Worm (Caenorhabditis elegans) whole organism, early embryonic: ENCODE data around the gene tag-275.
A peak's percentile ranks its signal among the peaks of the same experiment; 100 is the strongest.

Experiments
- B0310.2 ChIP-seq: sonication (generic microtip); optimal IDR thresholded peaks from 2 replicates; lab custom pipeline; 2016; ENCODE audit warnings: mild to moderate bottlenecking, missing genetic modification characterization, missing compliant biosample characterization
- F13C5.2 ChIP-seq: sonication (generic microtip); optimal IDR thresholded peaks from 2 replicates; lab custom pipeline; 2017; ENCODE audit warnings: mild to moderate bottlenecking, missing genetic modification characterization, inconsistent platforms, missing compliant biosample characterization
- aly-1 ChIP-seq: sonication (generic microtip); optimal IDR thresholded peaks from 2 replicates; lab custom pipeline; 2016; ENCODE audit warnings: missing genetic modification characterization, missing compliant biosample characterization
- ama-1 ChIP-seq: fragments of 150-350 bp; optimal IDR thresholded peaks from 2 replicates; lab custom pipeline; 2014
- ceh-13 ChIP-seq: fragments of 200-800 bp; sonication (Bioruptor generic); optimal IDR thresholded peaks from 2 replicates; lab custom pipeline; 2018; ENCODE audit warnings: mild to moderate bottlenecking, missing genetic modification characterization, missing compliant biosample characterization
- ceh-36 ChIP-seq: sonication (generic microtip); optimal IDR thresholded peaks from 2 replicates; lab custom pipeline; 2016; ENCODE audit warnings: missing genetic modification characterization, inconsistent platforms, missing compliant biosample characterization
- ets-7 ChIP-seq: sonication (generic microtip); optimal IDR thresholded peaks from 2 replicates; lab custom pipeline; 2016; ENCODE audit warnings: missing genotype, missing genetic modification characterization, missing compliant biosample characterization
- flt-1 ChIP-seq: fragments of 200-800 bp; sonication (Bioruptor generic); IDR thresholded peaks from 2 replicates; pipeline ENCODE4 v1.3.6; 2022; ENCODE audit warnings: missing genetic modification characterization, missing compliant biosample characterization
- hmbx-1 ChIP-seq: sonication (generic microtip); optimal IDR thresholded peaks from 2 replicates; lab custom pipeline; 2016; ENCODE audit warnings: mild to moderate bottlenecking, missing genetic modification characterization, missing compliant biosample characterization
- hmg-4 ChIP-seq: fragments of 200-800 bp; sonication (Bioruptor generic); optimal IDR thresholded peaks from 2 replicates; lab custom pipeline; 2018; ENCODE audit warnings: mild to moderate bottlenecking, missing genetic modification characterization, missing compliant biosample characterization
- hnd-1 ChIP-seq: sonication (generic microtip); optimal IDR thresholded peaks from 2 replicates; lab custom pipeline; 2016; ENCODE audit warnings: missing genetic modification characterization, missing compliant biosample characterization
- pes-1 ChIP-seq: fragments of 200-800 bp; sonication (Bioruptor generic); IDR thresholded peaks from 2 replicates; pipeline ENCODE4 v1.3.6; 2022; ENCODE audit warnings: missing genetic modification reagents, missing genetic modification characterization, missing compliant biosample characterization
- scrt-1 ChIP-seq: fragments of 200-800 bp; sonication (Bioruptor generic); IDR thresholded peaks from 2 replicates; pipeline ENCODE4 v1.3.6; 2022; ENCODE audit warnings: missing genetic modification characterization, missing compliant biosample characterization
- sea-1 ChIP-seq: fragments of 200-800 bp; sonication (Bioruptor generic); conservative IDR thresholded peaks from 2 replicates; pipeline ENCODE4 v1.3.6; 2022; ENCODE audit warnings: missing genetic modification characterization, missing compliant biosample characterization
- tbx-11 ChIP-seq: fragments of 200-800 bp; sonication (Bioruptor generic); IDR thresholded peaks from 2 replicates; pipeline ENCODE4 v1.3.6; 2022; ENCODE audit warnings: missing genetic modification characterization, missing compliant biosample characterization
- tbx-37 ChIP-seq: fragments of 200-800 bp; sonication (Bioruptor generic); conservative IDR thresholded peaks from 2 replicates; pipeline ENCODE4 v1.3.6; 2022; ENCODE audit warnings: missing genetic modification reagents, missing genetic modification characterization, missing compliant biosample characterization
- tra-4 ChIP-seq: sonication (generic microtip); optimal IDR thresholded peaks from 2 replicates; lab custom pipeline; 2017; ENCODE audit warnings: missing genetic modification characterization, missing compliant biosample characterization

tag-275 gene

ce11 chrX:6097551-6097950, 52.8 kb downstream of the tag-275 start, which contains the start of gene C15H9.4:
Gene C15H9.4, plus strand, starts transcription at chrX:6097643.
- TF ChIP-seq aly-1 (tag; lab: Kevin White, UChicago) (no peak), ets-7 (tag; lab: Kevin White, UChicago) (no peak), ceh-36 (tag; lab: Kevin White, UChicago) (peak; percentile 20), flt-1 (GFP tag; lab: Robert Waterston, UW) (peak; percentile 54), scrt-1 (GFP tag; lab: Robert Waterston, UW) (peak; percentile 70; the same call in 1 of the 2 replicates), sea-1 (GFP tag; lab: Robert Waterston, UW) (peak; percentile 69; the same call in 1 of the 2 replicates), hmg-4 (GFP tag; lab: Kevin White, UChicago) (peak; percentile 81), F13C5.2 (tag; lab: Kevin White, UChicago) (peak; percentile 72), tbx-11 (GFP tag; lab: Robert Waterston, UW) (no peak), pes-1 (GFP tag; lab: Robert Waterston, UW) (0 out of 2 replicates have a peak, but pooled peaks have one; percentile 49)

ce11 chrX:6093046-6093445, 57.3 kb downstream of the tag-275 start, which contains the start of gene C15H9.5:
Gene C15H9.5, plus strand, starts transcription at chrX:6093300.
- TF ChIP-seq aly-1 (tag; lab: Kevin White, UChicago) (no peak), hnd-1 (tag; lab: Kevin White, UChicago) (no peak), F13C5.2 (tag; lab: Kevin White, UChicago) (no peak), tra-4 (no peak), sea-1 (GFP tag; lab: Robert Waterston, UW) (no peak), pes-1 (GFP tag; lab: Robert Waterston, UW) (no peak), ceh-36 (tag; lab: Kevin White, UChicago) (no peak), hmbx-1 (tag; lab: Kevin White, UChicago) (no peak), hmg-4 (GFP tag; lab: Kevin White, UChicago) (no peak), flt-1 (GFP tag; lab: Robert Waterston, UW) (no peak), ama-1 (lab: Kevin White, UChicago) (no peak), scrt-1 (GFP tag; lab: Robert Waterston, UW) (no peak), tbx-11 (GFP tag; lab: Robert Waterston, UW) (no peak), ets-7 (tag; lab: Kevin White, UChicago) (no peak), B0310.2 (tag; lab: Kevin White, UChicago) (no peak), tbx-37 (GFP tag; lab: Robert Waterston, UW) (no peak), ceh-13 (GFP tag; lab: Kevin White, UChicago) (no peak)

- TF ChIP-seq pes-1 (GFP tag; lab: Robert Waterston, UW): no peak
- no peak for TF ChIP-seq aly-1 (tag; lab: Kevin White, UChicago)
- no peak for TF ChIP-seq ceh-36 (tag; lab: Kevin White, UChicago)
- TF ChIP-seq tbx-11 (GFP tag; lab: Robert Waterston, UW): no peak
- no peak for TF ChIP-seq sea-1 (GFP tag; lab: Robert Waterston, UW)
- TF ChIP-seq B0310.2 (tag; lab: Kevin White, UChicago): no peak
- TF ChIP-seq scrt-1 (GFP tag; lab: Robert Waterston, UW): no peak
- no peak for TF ChIP-seq hnd-1 (tag; lab: Kevin White, UChicago)
- TF ChIP-seq ets-7 (tag; lab: Kevin White, UChicago): no peak
- no peak for TF ChIP-seq hmg-4 (GFP tag; lab: Kevin White, UChicago)
Observed at ce11 chrX:6092533-6092932, 57.8 kb downstream of the tag-275 start.
